Worm (Caenorhabditis elegans): ENCODE results near the gene F35D11.3.

The F35D11.3 gene

ce11 chrII:4601256-4601655 lies 6.9 kb upstream of the F35D11.3 start, which contains the start of gene ipla-1:
TSS of gene ipla-1 (minus strand) at chrII:4601356.
- TF ChIP-seq duxl-1 (tag; optimal IDR thresholded peaks at IDR 0.05; ENCODE audit: poor library complexity) (no peak), hlh-30 (tag; optimal IDR thresholded peaks at IDR 0.05; ENCODE audit: insufficient read depth) (no peak), egl-43 (GFP tag; IDR thresholded peaks at IDR 0.05) (no peak)

- no peak for TF ChIP-seq ztf-11 (tag; optimal IDR thresholded peaks at IDR 0.05)
- TF ChIP-seq daf-19 (GFP tag; conservative IDR thresholded peaks at IDR 0.05): no peak
- no peak for TF ChIP-seq dmd-9 (GFP tag; IDR thresholded peaks at IDR 0.05)
- TF ChIP-seq sdz-12 (GFP tag; optimal IDR thresholded peaks at IDR 0.05): no peak
- no peak for TF ChIP-seq hlh-30 (tag; optimal IDR thresholded peaks at IDR 0.05; ENCODE audit: insufficient read depth)
- no peak for TF ChIP-seq Y5F2A.4 (GFP tag; optimal IDR thresholded peaks at IDR 0.05)
- TF ChIP-seq spr-1 (tag; optimal IDR thresholded peaks at IDR 0.05): no peak
- no peak for TF ChIP-seq mdt-29 (GFP tag; IDR thresholded peaks at IDR 0.05)
- TF ChIP-seq ces-1 (GFP tag; optimal IDR thresholded peaks at IDR 0.05): no peak
- no peak for TF ChIP-seq nhr-25 (tag; optimal IDR thresholded peaks at IDR 0.05; ENCODE audit: borderline replicate concordance, insufficient read depth)
- no peak for TF ChIP-seq ZK337.2 (GFP tag; IDR thresholded peaks at IDR 0.05)
- TF ChIP-seq ama-1 (optimal IDR thresholded peaks at IDR 0.05): no peak
- TF ChIP-seq ceh-82 (tag; optimal IDR thresholded peaks at IDR 0.05): no peak
- TF ChIP-seq dmd-8 (GFP tag; IDR thresholded peaks at IDR 0.05): no peak
- no peak for TF ChIP-seq spr-3 (GFP tag; optimal IDR thresholded peaks at IDR 0.05)
- no peak for TF ChIP-seq ZK546.5 (tag; optimal IDR thresholded peaks at IDR 0.05)
- no peak for TF ChIP-seq lir-3 (tag; optimal IDR thresholded peaks at IDR 0.05)
- no peak for TF ChIP-seq pha-4 (GFP tag; IDR thresholded peaks at IDR 0.05)
- TF ChIP-seq pha-4 (tag; optimal IDR thresholded peaks at IDR 0.05): no peak
These were observed 5.6 kb upstream of the F35D11.3 start, which contains the start of gene coa-3 for ce11 chrII:4602533-4602932. TSS of gene coa-3 (minus strand) at chrII:4602633.

DNA sequence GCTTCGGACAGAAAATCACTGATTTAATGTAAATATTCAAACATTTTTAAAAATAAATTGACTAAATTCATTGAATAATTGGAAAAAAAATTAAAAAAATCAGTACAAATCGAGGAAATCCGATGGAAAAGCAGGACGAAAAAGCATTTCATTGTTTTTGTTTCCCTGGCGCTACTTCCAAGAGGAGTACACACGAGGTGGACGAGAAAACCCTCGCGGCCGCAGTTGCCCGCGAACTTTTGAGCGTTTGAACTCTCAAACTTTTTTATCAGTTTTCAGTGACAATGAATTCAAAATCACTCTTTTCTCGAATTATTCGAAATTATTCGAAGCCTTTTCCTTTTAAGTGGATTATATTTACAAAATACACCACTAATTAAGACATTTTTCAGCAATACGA lies 5.1 kb upstream of the F35D11.3 start, which contains the start of gene F35D11.4:
F35D11.4 (plus strand) TSS at position 393 of the 400 bp plus-strand sequence.
- TF ChIP-seq mes-2 (tag; optimal IDR thresholded peaks at IDR 0.05; ENCODE audit: poor library complexity, severe bottlenecking) (peak; percentile 99), Y48G9A.11 (GFP tag; IDR thresholded peaks at IDR 0.05) (peak; percentile 69), pha-4 (GFP tag; IDR thresholded peaks at IDR 0.05) (peak; percentile 20; the same call in 1 of the 2 replicates), pha-4 (tag; optimal IDR thresholded peaks at IDR 0.05) (no peak), hlh-11 (tag; optimal IDR thresholded peaks at IDR 0.05) (peak; percentile 71), spr-1 (tag; optimal IDR thresholded peaks at IDR 0.05) (no peak), mdl-1 (tag; optimal IDR thresholded peaks at IDR 0.05) (peak in 1 of 2 experiments; percentile 7), T26A8.4 (GFP tag; IDR thresholded peaks at IDR 0.05) (peak; percentile 29; the same call in 1 of the 2 replicates), snpc-4 (tag; optimal IDR thresholded peaks at IDR 0.05) (no peak), zip-2 (tag; optimal IDR thresholded peaks at IDR 0.05) (no peak), arid-1 (GFP tag; conservative IDR thresholded peaks at IDR 0.05) (no peak; the same call in 1 of the 2 replicates), mep-1 (tag; optimal IDR thresholded peaks at IDR 0.05) (peak; percentile 70), unc-130 (GFP tag; optimal IDR thresholded peaks at IDR 0.05) (peak; percentile 89), ZK337.2 (GFP tag; IDR thresholded peaks at IDR 0.05) (peak; percentile 95), ces-1 (GFP tag; optimal IDR thresholded peaks at IDR 0.05) (no peak), ceh-62 (tag; optimal IDR thresholded peaks at IDR 0.05) (no peak), mdt-29 (GFP tag; IDR thresholded peaks at IDR 0.05) (no peak), nhr-25 (tag; optimal IDR thresholded peaks at IDR 0.05; ENCODE audit: borderline replicate concordance, insufficient read depth) (no peak), dpl-1 (GFP tag; optimal IDR thresholded peaks at IDR 0.05) (peak; percentile 94), tra-1 (GFP tag; IDR thresholded peaks at IDR 0.05) (0 out of 2 replicates have a peak, but pooled peaks have one; percentile 35), duxl-1 (tag; optimal IDR thresholded peaks at IDR 0.05; ENCODE audit: poor library complexity) (peak; percentile 76), hlh-30 (tag; optimal IDR thresholded peaks at IDR 0.05; ENCODE audit: insufficient read depth) (peak; percentile 55), php-3 (GFP tag; IDR thresholded peaks at IDR 0.05) (no peak), zfp-3 (GFP tag; conservative IDR thresholded peaks at IDR 0.05) (no peak), dve-1 (tag; optimal IDR thresholded peaks at IDR 0.05; ENCODE audit: insufficient read depth) (peak; percentile 78), R02D3.7 (tag; optimal IDR thresholded peaks at IDR 0.05) (no peak), daf-12 (tag; optimal IDR thresholded peaks at IDR 0.05) (no peak), saeg-2 (GFP tag; IDR thresholded peaks at IDR 0.05) (no peak), fkh-10 (GFP tag; optimal IDR thresholded peaks at IDR 0.05) (no peak), T20F7.1 (GFP tag; optimal IDR thresholded peaks at IDR 0.05) (peak; percentile 18), spr-3 (GFP tag; optimal IDR thresholded peaks at IDR 0.05) (no peak), set-16 (GFP tag; IDR thresholded peaks at IDR 0.05) (no peak), zfp-2 (tag; optimal IDR thresholded peaks at IDR 0.05) (no peak), nhr-76 (tag; optimal IDR thresholded peaks at IDR 0.05) (no peak), F37D6.2 (tag; optimal IDR thresholded peaks at IDR 0.05) (peak; percentile 6)
